Fruit fly (Drosophila melanogaster) whole organism, embryonic: ENCODE results near the gene loaf.
A peak's percentile ranks its signal among the peaks of the same experiment; 100 is the strongest.

ENCODE experiments used
- Asciz ChIP-seq: fragments of 200-800 bp; sonication (Bioruptor generic); optimal IDR thresholded peaks from 2 replicates; lab custom pipeline; 2017; ENCODE audit warnings: missing biosample characterization, mild to moderate bottlenecking, missing genetic modification characterization, missing genetic modification reagents
- Atf6 ChIP-seq: fragments of 200-800 bp; sonication (Bioruptor generic); IDR thresholded peaks from 2 replicates; pipeline ENCODE4 v1.3.6; 2022; ENCODE audit warnings: missing biosample characterization, missing genetic modification characterization
- CG10979 ChIP-seq: fragments of 200-800 bp; sonication (Bioruptor generic); optimal IDR thresholded peaks from 2 replicates; lab custom pipeline; 2018; ENCODE audit warnings: missing biosample characterization, mild to moderate bottlenecking, missing genetic modification characterization, moderate library complexity
- CG11247 ChIP-seq: fragments of 200-800 bp; sonication (Bioruptor generic); IDR thresholded peaks from 2 replicates; pipeline ENCODE4 v1.3.6; 2022; ENCODE audit warnings: missing biosample characterization, missing genetic modification characterization
- CG11398 ChIP-seq: fragments of 200-800 bp; sonication (Bioruptor generic); optimal IDR thresholded peaks from 2 replicates; lab custom pipeline; 2016; ENCODE audit warnings: missing biosample characterization, missing genetic modification characterization
- CG14014 ChIP-seq: fragments of 200-800 bp; sonication (Bioruptor generic); IDR thresholded peaks from 2 replicates; pipeline ENCODE4 v1.3.6; 2022; ENCODE audit warnings: missing biosample characterization, missing genetic modification characterization
- CG16779 ChIP-seq: fragments of 200-800 bp; sonication (Bioruptor generic); IDR thresholded peaks from 2 replicates; pipeline ENCODE4 v1.3.6; 2022; ENCODE audit warnings: missing biosample characterization, missing genetic modification characterization
- CG17912 ChIP-seq: fragments of 200-800 bp; sonication (Bioruptor generic); optimal IDR thresholded peaks from 2 replicates; lab custom pipeline; 2018; ENCODE audit warnings: missing biosample characterization, mild to moderate bottlenecking, missing genetic modification characterization
- CG18599 ChIP-seq: fragments of 200-800 bp; sonication (Bioruptor generic); optimal IDR thresholded peaks from 3 replicates; lab custom pipeline; 2017; ENCODE audit warnings: missing biosample characterization, missing genetic modification characterization, mild to moderate bottlenecking, moderate library complexity, missing genetic modification reagents
- CG18619 ChIP-seq: fragments of 200-800 bp; sonication (Bioruptor generic); optimal IDR thresholded peaks from 3 replicates; lab custom pipeline; 2017; ENCODE audit warnings: missing biosample characterization, mild to moderate bottlenecking, missing genetic modification characterization
- CG30403 ChIP-seq: fragments of 200-800 bp; sonication (Bioruptor generic); optimal IDR thresholded peaks from 3 replicates; lab custom pipeline; 2016; ENCODE audit warnings: missing biosample characterization, missing genetic modification characterization
- CG33557 ChIP-seq: fragments of 200-800 bp; sonication (Bioruptor generic); optimal IDR thresholded peaks from 2 replicates; lab custom pipeline; 2019; ENCODE audit warnings: missing biosample characterization, mild to moderate bottlenecking, missing genetic modification characterization, moderate library complexity
- CG34422 ChIP-seq: fragments of 200-800 bp; sonication (Bioruptor generic); IDR thresholded peaks from 3 replicates; pipeline ENCODE4 v1.3.6; 2022; ENCODE audit warnings: missing biosample characterization, missing genetic modification characterization
- CG5953 ChIP-seq: fragments of 200-800 bp; sonication (Bioruptor generic); IDR thresholded peaks from 2 replicates; pipeline ENCODE4 v1.3.6; 2022; ENCODE audit warnings: missing biosample characterization, missing genetic modification characterization
- CTCF ChIP-seq: fragments of 200-800 bp; sonication (Bioruptor generic); optimal IDR thresholded peaks from 2 replicates; lab custom pipeline; 2017; ENCODE audit warnings: missing biosample characterization, mild to moderate bottlenecking, missing genetic modification characterization, moderate library complexity
- Camta ChIP-seq: fragments of 200-800 bp; sonication (Bioruptor generic); optimal IDR thresholded peaks from 2 replicates; lab custom pipeline; 2016; ENCODE audit warnings: missing biosample characterization, missing genetic modification characterization
- Doc3 ChIP-seq: fragments of 200-800 bp; sonication (Bioruptor generic); IDR thresholded peaks from 3 replicates; pipeline ENCODE4 v1.3.6; 2022; ENCODE audit warnings: missing biosample characterization, missing genetic modification characterization; ENCODE audit not compliant: partially characterized antibody
- Drgx ChIP-seq: fragments of 200-800 bp; sonication (Bioruptor generic); IDR thresholded peaks from 2 replicates; pipeline ENCODE4 v1.3.6; 2022; ENCODE audit warnings: missing biosample characterization, missing genetic modification characterization
- Jarid2 ChIP-seq: fragments of 200-800 bp; sonication (Bioruptor generic); optimal IDR thresholded peaks from 3 replicates; lab custom pipeline; 2017; ENCODE audit warnings: mild to moderate bottlenecking, missing biosample characterization, missing genetic modification reagents, missing genetic modification characterization
- Lhr ChIP-seq: fragments of 200-800 bp; sonication (Bioruptor generic); optimal IDR thresholded peaks from 3 replicates; lab custom pipeline; 2017; ENCODE audit warnings: mild to moderate bottlenecking, missing biosample characterization, missing genetic modification reagents, missing genetic modification characterization
- Lpt ChIP-seq: fragments of >200 bp; optimal IDR thresholded peaks from 2 replicates; lab custom pipeline; 2018; ENCODE audit warnings: missing biosample characterization, missing genetic modification characterization
- Max ChIP-seq: fragments of 200-800 bp; sonication (Bioruptor generic); optimal IDR thresholded peaks from 2 replicates; lab custom pipeline; 2016; ENCODE audit warnings: missing biosample characterization, mild to moderate bottlenecking, missing genetic modification characterization
- Myb ChIP-seq: fragments of 200-800 bp; sonication (Bioruptor generic); optimal IDR thresholded peaks from 2 replicates; lab custom pipeline; 2016; ENCODE audit warnings: missing biosample characterization, missing genetic modification characterization
- Neu2 ChIP-seq: fragments of 200-800 bp; sonication (Bioruptor generic); optimal IDR thresholded peaks from 3 replicates; lab custom pipeline; 2016; ENCODE audit warnings: missing biosample characterization, missing genetic modification characterization, borderline replicate concordance
- Nf-YC ChIP-seq: fragments of 200-800 bp; optimal IDR thresholded peaks from 3 replicates; lab custom pipeline; 2019; ENCODE audit warnings: missing biosample characterization, mild to moderate bottlenecking, missing genetic modification characterization, moderate library complexity
- YL-1 ChIP-seq: fragments of 200-800 bp; sonication (Bioruptor generic); optimal IDR thresholded peaks from 3 replicates; lab custom pipeline; 2017; ENCODE audit warnings: missing biosample characterization, mild to moderate bottlenecking, missing genetic modification characterization
- ase ChIP-seq: fragments of 200-800 bp; sonication (Bioruptor generic); IDR thresholded peaks from 3 replicates; pipeline ENCODE4 v1.3.6; 2022; ENCODE audit warnings: missing biosample characterization, missing genetic modification characterization
- bowl ChIP-seq: fragments of 200-800 bp; sonication (Bioruptor generic); IDR thresholded peaks from 2 replicates; pipeline ENCODE4 v1.3.6; 2022; ENCODE audit warnings: missing biosample characterization, missing genetic modification characterization
- corto ChIP-seq: fragments of 200-800 bp; sonication (Bioruptor generic); optimal IDR thresholded peaks from 2 replicates; lab custom pipeline; 2016; ENCODE audit warnings: missing biosample characterization, mild to moderate bottlenecking, missing genetic modification characterization, moderate library complexity
- crol ChIP-seq: fragments of 200-800 bp; sonication (Bioruptor generic); IDR thresholded peaks from 2 replicates; pipeline ENCODE4 v1.3.6; 2022; ENCODE audit warnings: missing biosample characterization, missing genetic modification characterization
- eve ChIP-seq, 2 experiments: fragments of >200 bp; optimal IDR thresholded peaks; 2 replicates each; lab custom pipeline; 2017; ENCODE audit warnings: missing biosample characterization in 2 of 2, missing genetic modification characterization in 2 of 2
- ewg ChIP-seq: fragments of 200-800 bp; sonication (Bioruptor generic); optimal IDR thresholded peaks from 3 replicates; lab custom pipeline; 2017; ENCODE audit warnings: mild to moderate bottlenecking, missing biosample characterization, missing genetic modification reagents, missing genetic modification characterization
- eyg ChIP-seq: fragments of 200-800 bp; sonication (Bioruptor generic); optimal IDR thresholded peaks from 3 replicates; lab custom pipeline; 2016; ENCODE audit warnings: missing biosample characterization, missing genetic modification characterization
- grau ChIP-seq: fragments of 200-800 bp; optimal IDR thresholded peaks from 3 replicates; lab custom pipeline; 2019; ENCODE audit warnings: missing biosample characterization, mild to moderate bottlenecking, missing genetic modification characterization, moderate library complexity
- jing ChIP-seq: fragments of 200-800 bp; sonication (Bioruptor generic); optimal IDR thresholded peaks from 2 replicates; lab custom pipeline; 2018; ENCODE audit warnings: missing biosample characterization, mild to moderate bottlenecking, missing genetic modification characterization
- klu ChIP-seq: fragments of 200-800 bp; sonication (Bioruptor generic); IDR thresholded peaks from 2 replicates; pipeline ENCODE4 v1.3.6; 2022; ENCODE audit warnings: missing biosample characterization, missing genetic modification characterization
- lilli ChIP-seq: fragments of 200-800 bp; sonication (Bioruptor generic); optimal IDR thresholded peaks from 3 replicates; lab custom pipeline; 2016; ENCODE audit warnings: missing biosample characterization, missing genetic modification characterization
- maf-S ChIP-seq: fragments of 200-800 bp; sonication (Bioruptor generic); optimal IDR thresholded peaks from 2 replicates; lab custom pipeline; 2016; ENCODE audit warnings: missing biosample characterization, missing genetic modification characterization
- nerfin-2 ChIP-seq: fragments of 200-800 bp; sonication (Bioruptor generic); IDR thresholded peaks from 2 replicates; pipeline ENCODE4 v1.3.6; 2022; ENCODE audit warnings: missing biosample characterization, missing genetic modification characterization; ENCODE audit not compliant: partially characterized antibody
- odd ChIP-seq: fragments of 200-800 bp; sonication (Bioruptor generic); optimal IDR thresholded peaks from 2 replicates; lab custom pipeline; 2017; ENCODE audit warnings: missing biosample characterization, mild to moderate bottlenecking, missing genetic modification characterization
- pan ChIP-seq, 4 experiments: fragments of >200 bp in 3 of 4; fragments of 200-800 bp in 1 of 4; sonication (Bioruptor generic) in 1 of 4; optimal IDR thresholded peaks in 3 of 4; IDR thresholded peaks in 1 of 4; 2 replicates each; pipeline versions ENCODE4 v1.3.6 to Lab custom; 2017 to 2022; ENCODE audit warnings: missing biosample characterization in 2 of 4, missing genetic modification characterization in 2 of 4, mixed read lengths in 1 of 4
- pb ChIP-seq: fragments of 200-800 bp; sonication (Bioruptor generic); optimal IDR thresholded peaks from 3 replicates; lab custom pipeline; 2016; ENCODE audit warnings: missing biosample characterization, missing genetic modification characterization
- ro ChIP-seq: fragments of 200-800 bp; sonication (Bioruptor generic); IDR thresholded peaks from 2 replicates; pipeline ENCODE4 v1.3.6; 2022; ENCODE audit warnings: missing biosample characterization, missing genetic modification characterization
- so ChIP-seq: fragments of 200-800 bp; sonication (Bioruptor generic); IDR thresholded peaks from 3 replicates; pipeline ENCODE4 v1.3.6; 2022; ENCODE audit warnings: missing biosample characterization, missing genetic modification characterization
- sob ChIP-seq: fragments of 200-800 bp; sonication (Bioruptor generic); IDR thresholded peaks from 2 replicates; pipeline ENCODE4 v1.3.6; 2022; ENCODE audit warnings: missing biosample characterization, missing genetic modification characterization
- sug ChIP-seq: fragments of 200-800 bp; optimal IDR thresholded peaks from 2 replicates; lab custom pipeline; 2019; ENCODE audit warnings: missing biosample characterization, mild to moderate bottlenecking, missing genetic modification characterization, moderate library complexity
- tll ChIP-seq, 2 experiments: fragments of 200-800 bp in 1 of 2; fragments of >200 bp in 1 of 2; sonication (Bioruptor generic) in 1 of 2; optimal IDR thresholded peaks; 2 replicates each; lab custom pipeline; 2017 to 2019; ENCODE audit warnings: missing biosample characterization in 2 of 2, missing genetic modification characterization in 2 of 2, mild to moderate bottlenecking in 1 of 2, moderate library complexity in 1 of 2
- vvl ChIP-seq: fragments of 200-800 bp; sonication (Bioruptor generic); IDR thresholded peaks from 2 replicates; pipeline ENCODE4 v1.3.6; 2022; ENCODE audit warnings: missing biosample characterization, missing genetic modification characterization
- zen2 ChIP-seq: fragments of 200-800 bp; sonication (Bioruptor generic); IDR thresholded peaks from 3 replicates; pipeline ENCODE4 v1.3.6; 2022; ENCODE audit warnings: missing biosample characterization, missing genetic modification characterization; ENCODE audit not compliant: partially characterized antibody

loaf gene

DNA sequence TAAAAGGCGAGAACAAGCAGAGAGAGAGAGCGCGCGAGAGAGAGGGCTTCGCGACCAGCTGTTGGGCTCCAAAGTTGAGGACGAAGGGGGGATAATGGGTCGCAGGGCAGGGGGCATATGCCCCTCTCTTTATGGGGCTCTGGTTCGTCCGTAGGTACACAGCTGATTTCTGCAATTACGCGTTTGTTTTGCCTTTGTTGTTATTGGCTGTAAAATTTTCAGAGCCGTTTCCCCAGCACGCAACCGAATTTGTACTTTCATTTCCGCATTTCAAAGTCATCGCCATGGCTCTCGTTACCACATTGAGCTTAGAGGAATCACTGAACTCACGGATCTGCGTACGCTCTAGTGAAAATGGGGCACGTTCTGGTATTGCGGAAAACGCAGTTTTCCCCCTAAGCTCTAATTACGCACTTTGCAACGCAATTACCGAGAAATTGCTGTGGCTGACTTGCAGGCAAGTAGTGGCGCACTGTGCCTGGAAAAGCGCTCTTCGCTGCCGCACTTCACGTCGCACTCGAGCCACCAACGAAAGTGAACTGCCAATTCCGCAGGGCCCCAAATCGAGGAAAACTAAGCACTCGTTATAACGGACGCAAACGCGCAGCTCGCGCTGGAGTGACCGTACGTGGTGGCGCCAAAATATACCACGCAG, 57.9 kb downstream of the loaf start, which contains the start of gene CG11658 (continued):
- TF ChIP-seq CG34422 (GFP tag; lab: Robert Waterston, UW): peak; percentile 64; the same call in 1 of the 3 replicates
- peak; percentile 40 for TF ChIP-seq zen2 (GFP tag; lab: Robert Waterston, UW)
- peak; percentile 0 for TF ChIP-seq lilli (GFP tag; lab: Kevin White, UChicago)
- TF ChIP-seq ewg (GFP tag; lab: Kevin White, UChicago): no peak
- TF ChIP-seq jing (GFP tag; lab: Kevin White, UChicago): no peak
- no peak for TF ChIP-seq maf-S
- TF ChIP-seq Lhr (GFP tag; lab: Kevin White, UChicago): no peak
- TF ChIP-seq CG17912 (GFP tag; lab: Kevin White, UChicago): no peak
- peak; percentile 38; the same call in 1 of the 2 replicates for TF ChIP-seq Drgx (GFP tag; lab: Robert Waterston, UW)
- TF ChIP-seq klu: no peak
- no peak for TF ChIP-seq Camta (GFP tag; lab: Kevin White, UChicago)
- TF ChIP-seq tll (GFP tag; optimal IDR thresholded peaks at IDR 0.05; lab: Kevin White, UChicago): no peak
- no peak for TF ChIP-seq Neu2 (GFP tag; lab: Kevin White, UChicago)
- peak; percentile 82 for TF ChIP-seq Jarid2 (GFP tag; lab: Kevin White, UChicago)
- peak; percentile 65; the same call in 1 of the 2 replicates for TF ChIP-seq CG16779
- peak; percentile 40; the same call in 1 of the 2 replicates for TF ChIP-seq CG14014 (GFP tag; lab: Robert Waterston, UW)
- peak; percentile 4 for TF ChIP-seq odd
- TF ChIP-seq Atf6: peak; percentile 54; the same call in 1 of the 2 replicates
- peak; percentile 10 for TF ChIP-seq YL-1 (GFP tag; lab: Kevin White, UChicago)
- TF ChIP-seq sob (GFP tag; lab: Robert Waterston, UW): no peak
- peak; percentile 14 for TF ChIP-seq CTCF (GFP tag; lab: Kevin White, UChicago)
- TF ChIP-seq CG11247 (GFP tag; lab: Robert Waterston, UW): 0 out of 2 replicates have a peak, but pooled peaks have one; percentile 8
- TF ChIP-seq CG5953 (GFP tag; lab: Robert Waterston, UW): 0 out of 2 replicates have a peak, but pooled peaks have one; percentile 9
- no peak for TF ChIP-seq bowl
- TF ChIP-seq Max (GFP tag; lab: Kevin White, UChicago): peak; percentile 26
- TF ChIP-seq nerfin-2: peak; percentile 59; the same call in 1 of the 2 replicates
- TF ChIP-seq CG30403 (GFP tag; lab: Kevin White, UChicago): peak; percentile 34
- 0 out of 3 replicates have a peak, but pooled peaks have one; percentile 5 for TF ChIP-seq ase (GFP tag; lab: Robert Waterston, UW)
- peak; percentile 59 for TF ChIP-seq eyg (GFP tag; lab: Kevin White, UChicago)
- peak; percentile 100 for TF ChIP-seq crol (GFP tag; lab: Robert Waterston, UW)
- TF ChIP-seq so (GFP tag; lab: Robert Waterston, UW): 0 out of 3 replicates have a peak, but pooled peaks have one; percentile 14
- peak; percentile 22 for TF ChIP-seq CG11398 (GFP tag; lab: Kevin White, UChicago)
- no peak for TF ChIP-seq corto (GFP tag; lab: Kevin White, UChicago)
- TF ChIP-seq CG10979: no peak
- peak; percentile 15 for TF ChIP-seq sug
- TF ChIP-seq CG33557 (GFP tag; lab: Kevin White, UChicago): no peak
- TF ChIP-seq CG18619: peak; percentile 11
- no peak for TF ChIP-seq pan (optimal IDR thresholded peaks at IDR 0.05; lab: Kevin White, UChicago)
- peak in 1 of 2 experiments; percentile 19 for TF ChIP-seq pan (GFP tag; optimal IDR thresholded peaks at IDR 0.05 in 1 of 2, IDR thresholded peaks at IDR 0.05 in 1 of 2)
- TF ChIP-seq Doc3 (GFP tag; lab: Robert Waterston, UW): peak; percentile 46; the same call in 1 of the 3 replicates
- no peak for TF ChIP-seq Lpt
- no peak for TF ChIP-seq ro
- TF ChIP-seq CG18599 (GFP tag; lab: Kevin White, UChicago): peak; percentile 23
- peak; percentile 11 for TF ChIP-seq pb (GFP tag; lab: Kevin White, UChicago)
- TF ChIP-seq grau (tag; lab: Kevin White, UChicago): peak; percentile 73
- no peak for TF ChIP-seq eve (GFP tag; optimal IDR thresholded peaks at IDR 0.05; lab: Kevin White, UChicago)
- TF ChIP-seq Nf-YC (tag; lab: Kevin White, UChicago): peak; percentile 40
- TF ChIP-seq Myb (GFP tag; lab: Kevin White, UChicago): peak; percentile 82
- peak; percentile 24; the same call in 1 of the 2 replicates for TF ChIP-seq vvl (GFP tag; lab: Robert Waterston, UW)
- TF ChIP-seq Asciz (GFP tag; lab: Kevin White, UChicago): no peak
